Fruit fly (Drosophila melanogaster): ENCODE results near the gene NLaz.

Gene NLaz

DNA sequence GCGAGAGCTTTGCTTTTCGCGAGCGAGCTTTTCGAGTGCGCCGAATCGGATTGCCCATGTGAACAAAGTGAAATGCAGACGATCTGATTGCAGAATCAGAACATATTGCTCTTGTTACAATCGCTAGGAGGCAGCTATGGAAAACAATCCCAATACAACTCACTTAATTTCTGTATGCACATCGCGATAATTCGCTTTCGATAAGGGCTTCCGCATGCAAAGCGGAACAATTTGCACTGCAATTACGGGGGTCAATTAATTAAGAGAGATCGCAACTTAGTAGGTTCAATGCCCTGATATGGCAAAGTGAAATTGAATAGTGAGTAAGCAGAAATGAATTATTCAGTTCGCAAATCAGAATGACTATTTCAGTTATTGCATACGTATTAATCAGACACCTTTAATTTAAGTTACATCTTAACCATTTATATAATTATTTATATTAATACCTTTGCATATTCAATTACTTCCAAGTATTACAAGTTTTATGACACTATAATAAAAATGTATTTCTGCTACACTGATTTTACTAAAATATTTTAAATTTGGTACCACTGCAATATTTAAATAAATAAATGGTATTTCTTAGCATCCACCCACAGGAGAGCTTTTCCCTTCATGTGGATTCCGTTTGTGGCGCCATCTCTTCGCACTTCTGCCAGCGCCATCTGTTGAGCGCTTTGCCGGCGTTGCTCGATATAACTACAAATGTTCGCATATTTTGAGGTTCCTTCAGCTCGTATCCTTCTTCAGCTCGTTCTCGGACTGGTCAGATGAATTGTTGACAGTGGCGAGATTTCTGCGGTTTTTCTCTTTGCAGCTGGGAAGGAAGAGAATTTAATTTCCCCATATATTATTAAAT lies at the start of gene NLaz (continued):
- TF ChIP-seq lov (optimal IDR thresholded peaks at IDR 0.05): no peak
- no peak for TF ChIP-seq lov (GFP tag; IDR thresholded peaks at IDR 0.05)
- no peak for TF ChIP-seq gcm (GFP tag; optimal IDR thresholded peaks at IDR 0.05)
- TF ChIP-seq CG1603 (tag; optimal IDR thresholded peaks at IDR 0.05): peak; percentile 35
- TF ChIP-seq chm (GFP tag; IDR thresholded peaks at IDR 0.05): no peak
- no peak for TF ChIP-seq CG33557 (GFP tag; optimal IDR thresholded peaks at IDR 0.05)
- TF ChIP-seq CG1832 (GFP tag; optimal IDR thresholded peaks at IDR 0.05): no peak
- TF ChIP-seq CG17612 (GFP tag; IDR thresholded peaks at IDR 0.05): no peak
- TF ChIP-seq Hmr (GFP tag; optimal IDR thresholded peaks at IDR 0.05): no peak
- no peak for TF ChIP-seq D (optimal IDR thresholded peaks at IDR 0.05)
- TF ChIP-seq D (GFP tag; optimal IDR thresholded peaks at IDR 0.05): no peak
- TF ChIP-seq Dp (GFP tag; optimal IDR thresholded peaks at IDR 0.05): peak; percentile 4
- TF ChIP-seq vvl (GFP tag; IDR thresholded peaks at IDR 0.05): peak; percentile 85; the same call in 1 of the 2 replicates
- peak; percentile 12; the same call in 1 of the 2 replicates for TF ChIP-seq CG9932 (GFP tag; IDR thresholded peaks at IDR 0.05)
- no peak for TF ChIP-seq Nf-YB (GFP tag; optimal IDR thresholded peaks at IDR 0.05)
- TF ChIP-seq CG10979 (tag; optimal IDR thresholded peaks at IDR 0.05): no peak
- TF ChIP-seq ewg (GFP tag; optimal IDR thresholded peaks at IDR 0.05): peak; percentile 42
- TF ChIP-seq Lim3 (GFP tag; IDR thresholded peaks at IDR 0.05): no peak
- no peak for TF ChIP-seq PHDP (tag; optimal IDR thresholded peaks at IDR 0.05)
- TF ChIP-seq CG16815 (GFP tag; optimal IDR thresholded peaks at IDR 0.05): no peak
- no peak for TF ChIP-seq CG11695 (GFP tag; IDR thresholded peaks at IDR 0.05)
- TF ChIP-seq so (GFP tag; IDR thresholded peaks at IDR 0.05): no peak
- peak; percentile 90 for TF ChIP-seq CG11247 (GFP tag; IDR thresholded peaks at IDR 0.05)
- 0 out of 3 replicates have a peak, but pooled peaks have one; percentile 11 for TF ChIP-seq gce (GFP tag; IDR thresholded peaks at IDR 0.05)
- TF ChIP-seq dysf (GFP tag; IDR thresholded peaks at IDR 0.05): peak; percentile 69
- TF ChIP-seq CG13287 (GFP tag; IDR thresholded peaks at IDR 0.05; ENCODE audit: partially characterized antibody): no peak
- no peak for TF ChIP-seq CG7556 (GFP tag; optimal IDR thresholded peaks at IDR 0.05)
- TF ChIP-seq ftz-f1 (GFP tag; optimal IDR thresholded peaks at IDR 0.05): no peak
- TF ChIP-seq cas (GFP tag; IDR thresholded peaks at IDR 0.05): no peak
- no peak for TF ChIP-seq tio (GFP tag; optimal IDR thresholded peaks at IDR 0.05)
- TF ChIP-seq CG10209 (GFP tag; optimal IDR thresholded peaks at IDR 0.05): no peak
- peak; percentile 62; the same call in 1 of the 2 replicates for TF ChIP-seq CG32532 (GFP tag; IDR thresholded peaks at IDR 0.05)
- TF ChIP-seq rib (GFP tag; IDR thresholded peaks at IDR 0.05): no peak
- TF ChIP-seq dimm (GFP tag; IDR thresholded peaks at IDR 0.05): no peak
- no peak for TF ChIP-seq fru (optimal IDR thresholded peaks at IDR 0.05)
- TF ChIP-seq NC2α (GFP tag; optimal IDR thresholded peaks at IDR 0.05): no peak
- TF ChIP-seq odd (GFP tag; optimal IDR thresholded peaks at IDR 0.05): no peak
- peak; percentile 75 for TF ChIP-seq sens (GFP tag)
- TF ChIP-seq kah (GFP tag; optimal IDR thresholded peaks at IDR 0.05): no peak
- TF ChIP-seq crp (GFP tag; optimal IDR thresholded peaks at IDR 0.05): no peak
- TF ChIP-seq CG31388 (GFP tag; optimal IDR thresholded peaks at IDR 0.05): no peak
- peak; percentile 25 for TF ChIP-seq maf-S (GFP tag; optimal IDR thresholded peaks at IDR 0.05)
- TF ChIP-seq CG13296 (GFP tag; optimal IDR thresholded peaks at IDR 0.05): no peak
- no peak for TF ChIP-seq nerfin-2 (GFP tag; IDR thresholded peaks at IDR 0.05; ENCODE audit: partially characterized antibody)
- no peak for TF ChIP-seq Drgx (GFP tag; IDR thresholded peaks at IDR 0.05)
- no peak for TF ChIP-seq Trl (optimal IDR thresholded peaks at IDR 0.05)
- TF ChIP-seq Trl (GFP tag; optimal IDR thresholded peaks at IDR 0.05): no peak
- peak; percentile 34 for TF ChIP-seq CG30431 (GFP tag; optimal IDR thresholded peaks at IDR 0.05)
- TF ChIP-seq CG5245 (GFP tag; optimal IDR thresholded peaks at IDR 0.05): peak; percentile 78
- no peak for TF ChIP-seq NC2β (GFP tag; optimal IDR thresholded peaks at IDR 0.05)
- no peak for TF ChIP-seq C15 (GFP tag; IDR thresholded peaks at IDR 0.05)

All from whole organism, embryonic.